Fruit fly (Drosophila melanogaster) whole organism, embryonic: ENCODE data around the gene Tango2.

ENCODE experiments used
- CG10462 ChIP-seq: fragments of 200-800 bp; sonication (Bioruptor generic); optimal IDR thresholded peaks from 2 replicates; lab custom pipeline; 2016; ENCODE audit warnings: missing biosample characterization, missing genetic modification characterization
- CG10543 ChIP-seq: fragments of 200-800 bp; sonication (Bioruptor generic); optimal IDR thresholded peaks from 3 replicates; lab custom pipeline; 2017; ENCODE audit warnings: missing biosample characterization, mild to moderate bottlenecking, missing genetic modification characterization, moderate library complexity
- CG11695 ChIP-seq: fragments of 200-800 bp; sonication (Bioruptor generic); IDR thresholded peaks from 3 replicates; pipeline ENCODE4 v1.3.6; 2022; ENCODE audit warnings: missing biosample characterization, missing genetic modification characterization
- CG12071 ChIP-seq: fragments of 200-800 bp; sonication (Bioruptor generic); optimal IDR thresholded peaks from 3 replicates; lab custom pipeline; 2018; ENCODE audit warnings: missing biosample characterization, mild to moderate bottlenecking, missing genetic modification characterization
- CG12104 ChIP-seq: fragments of 200-800 bp; sonication (Bioruptor generic); optimal IDR thresholded peaks from 3 replicates; lab custom pipeline; 2016; ENCODE audit warnings: missing biosample characterization, missing genetic modification characterization
- CG12219 ChIP-seq: fragments of 200-800 bp; sonication (Bioruptor generic); optimal IDR thresholded peaks from 3 replicates; lab custom pipeline; 2018; ENCODE audit warnings: missing biosample characterization, mild to moderate bottlenecking, missing genetic modification characterization
- CG1233 ChIP-seq: fragments of 200-800 bp; sonication (Bioruptor generic); optimal IDR thresholded peaks from 4 replicates; lab custom pipeline; 2018; ENCODE audit warnings: missing biosample characterization, mild to moderate bottlenecking, missing genetic modification characterization
- CG12744 ChIP-seq: fragments of 200-800 bp; sonication (Bioruptor generic); optimal IDR thresholded peaks from 2 replicates; lab custom pipeline; 2016; ENCODE audit warnings: missing biosample characterization, missing genetic modification characterization
- CG13287 ChIP-seq: fragments of 200-800 bp; sonication (Bioruptor generic); IDR thresholded peaks from 2 replicates; pipeline ENCODE4 v1.3.6; 2022; ENCODE audit warnings: missing biosample characterization, missing genetic modification characterization; ENCODE audit not compliant: partially characterized antibody
- CG13296 ChIP-seq: fragments of 200-800 bp; sonication (Bioruptor generic); optimal IDR thresholded peaks from 3 replicates; lab custom pipeline; 2018; ENCODE audit warnings: missing biosample characterization, mild to moderate bottlenecking, missing genetic modification characterization
- CG15073 ChIP-seq: fragments of 200-800 bp; sonication (Bioruptor generic); optimal IDR thresholded peaks from 2 replicates; lab custom pipeline; 2016; ENCODE audit warnings: missing biosample characterization, missing genetic modification characterization
- CG1647 ChIP-seq: fragments of 200-800 bp; sonication (Bioruptor generic); optimal IDR thresholded peaks from 3 replicates; lab custom pipeline; 2016; ENCODE audit warnings: missing biosample characterization, missing genetic modification characterization
- CG16813 ChIP-seq: fragments of 200-800 bp; sonication (Bioruptor generic); IDR thresholded peaks from 3 replicates; pipeline ENCODE4 v1.3.6; 2022; ENCODE audit warnings: missing biosample characterization, missing genetic modification characterization; ENCODE audit not compliant: partially characterized antibody
- CG17912 ChIP-seq: fragments of 200-800 bp; sonication (Bioruptor generic); optimal IDR thresholded peaks from 2 replicates; lab custom pipeline; 2018; ENCODE audit warnings: missing biosample characterization, mild to moderate bottlenecking, missing genetic modification characterization
- CG2875 ChIP-seq: fragments of 200-800 bp; sonication (Bioruptor generic); optimal IDR thresholded peaks from 2 replicates; lab custom pipeline; 2017; ENCODE audit warnings: missing biosample characterization, mild to moderate bottlenecking, missing genetic modification characterization, missing genetic modification reagents
- CG30020 ChIP-seq: fragments of 200-800 bp; optimal IDR thresholded peaks from 2 replicates; lab custom pipeline; 2019; ENCODE audit warnings: missing biosample characterization, mild to moderate bottlenecking, missing genetic modification characterization, moderate library complexity
- CG30403 ChIP-seq: fragments of 200-800 bp; sonication (Bioruptor generic); optimal IDR thresholded peaks from 3 replicates; lab custom pipeline; 2016; ENCODE audit warnings: missing biosample characterization, missing genetic modification characterization
- CG32532 ChIP-seq: fragments of 200-800 bp; sonication (Bioruptor generic); IDR thresholded peaks from 2 replicates; pipeline ENCODE4 v1.3.6; 2022; ENCODE audit warnings: missing biosample characterization, missing genetic modification characterization
- CG3995 ChIP-seq: fragments of 200-800 bp; sonication (Bioruptor generic); optimal IDR thresholded peaks from 3 replicates; lab custom pipeline; 2016; ENCODE audit warnings: missing biosample characterization, missing genetic modification characterization
- CG4854 ChIP-seq: fragments of 200-800 bp; sonication (Bioruptor generic); optimal IDR thresholded peaks from 2 replicates; lab custom pipeline; 2016; ENCODE audit warnings: missing biosample characterization, missing genetic modification characterization, inconsistent platforms
- CG9437 ChIP-seq: fragments of 200-800 bp; sonication (Bioruptor generic); optimal IDR thresholded peaks from 2 replicates; lab custom pipeline; 2018; ENCODE audit warnings: missing biosample characterization, mild to moderate bottlenecking, missing genetic modification characterization
- Dbx ChIP-seq: fragments of 200-800 bp; sonication (Bioruptor generic); IDR thresholded peaks from 3 replicates; pipeline ENCODE4 v1.3.6; 2022; ENCODE audit warnings: missing biosample characterization, missing genetic modification characterization
- Deaf1 ChIP-seq: fragments of 200-800 bp; optimal IDR thresholded peaks from 3 replicates; lab custom pipeline; 2019; ENCODE audit warnings: missing biosample characterization, mild to moderate bottlenecking, missing genetic modification characterization, moderate library complexity
- Dip3 ChIP-seq: fragments of 200-800 bp; sonication (Bioruptor generic); optimal IDR thresholded peaks from 3 replicates; lab custom pipeline; 2016; ENCODE audit warnings: missing biosample characterization, missing genetic modification characterization
- Hey ChIP-seq: fragments of 200-800 bp; sonication (Bioruptor generic); optimal IDR thresholded peaks from 3 replicates; lab custom pipeline; 2018; ENCODE audit warnings: missing biosample characterization, mild to moderate bottlenecking, missing genetic modification characterization
- MBD-R2 ChIP-seq: fragments of 200-800 bp; sonication (Bioruptor generic); IDR thresholded peaks from 2 replicates; pipeline ENCODE4 v1.3.6; 2022; ENCODE audit warnings: missing biosample characterization, missing genetic modification characterization
- NFAT ChIP-seq: fragments of 200-800 bp; sonication (Bioruptor generic); IDR thresholded peaks from 2 replicates; pipeline ENCODE4 v1.3.6; 2022; ENCODE audit warnings: missing biosample characterization, missing genetic modification characterization
- Oaz ChIP-seq: fragments of 200-800 bp; sonication (Bioruptor generic); IDR thresholded peaks from 2 replicates; pipeline ENCODE4 v1.3.6; 2022; ENCODE audit warnings: missing biosample characterization, missing genetic modification characterization
- Oli ChIP-seq: fragments of 200-800 bp; sonication (Bioruptor generic); optimal IDR thresholded peaks from 2 replicates; lab custom pipeline; 2018; ENCODE audit warnings: missing biosample characterization, mild to moderate bottlenecking, missing genetic modification characterization, moderate library complexity
- Optix ChIP-seq: fragments of 200-800 bp; sonication (Bioruptor generic); IDR thresholded peaks from 3 replicates; pipeline ENCODE4 v1.3.6; 2022; ENCODE audit warnings: missing biosample characterization, missing genetic modification characterization
- PHDP ChIP-seq: fragments of 200-800 bp; sonication (Bioruptor generic); optimal IDR thresholded peaks from 3 replicates; lab custom pipeline; 2018; ENCODE audit warnings: missing biosample characterization, mild to moderate bottlenecking, missing genetic modification characterization, moderate library complexity
- Pdp1 ChIP-seq, 2 experiments: fragments of 200-800 bp; sonication (Bioruptor generic); optimal IDR thresholded peaks; 3 replicates each; lab custom pipeline; 2016; ENCODE audit warnings: missing biosample characterization in 2 of 2, missing genetic modification characterization in 2 of 2, mild to moderate bottlenecking in 1 of 2, moderate library complexity in 1 of 2
- Sox100B ChIP-seq: fragments of 200-800 bp; sonication (Bioruptor generic); optimal IDR thresholded peaks from 3 replicates; lab custom pipeline; 2018; ENCODE audit warnings: missing biosample characterization, mild to moderate bottlenecking, missing genetic modification characterization
- Spps ChIP-seq: fragments of 200-800 bp; sonication (Bioruptor generic); optimal IDR thresholded peaks from 2 replicates; lab custom pipeline; 2018; ENCODE audit warnings: missing biosample characterization, mild to moderate bottlenecking, missing genetic modification characterization
- Tbp ChIP-seq: fragments of >200 bp; optimal IDR thresholded peaks from 2 replicates; lab custom pipeline; 2018; ENCODE audit warnings: missing biosample characterization, missing genetic modification characterization
- Xbp1 ChIP-seq: fragments of 200-800 bp; sonication (Bioruptor generic); optimal IDR thresholded peaks from 3 replicates; lab custom pipeline; 2016; ENCODE audit warnings: missing biosample characterization, mild to moderate bottlenecking, missing genetic modification characterization
- disco-r ChIP-seq: fragments of 200-800 bp; sonication (Bioruptor generic); optimal IDR thresholded peaks from 2 replicates; lab custom pipeline; 2016; ENCODE audit warnings: missing biosample characterization, missing genetic modification characterization
- gcm ChIP-seq: fragments of 200-800 bp; sonication (Bioruptor generic); optimal IDR thresholded peaks from 2 replicates; lab custom pipeline; 2019; ENCODE audit warnings: missing biosample characterization, mild to moderate bottlenecking, missing genetic modification characterization, moderate library complexity
- gfzf ChIP-seq: fragments of 200-800 bp; sonication (Bioruptor generic); optimal IDR thresholded peaks from 2 replicates; lab custom pipeline; 2016; ENCODE audit warnings: missing biosample characterization, mild to moderate bottlenecking, missing genetic modification characterization, moderate library complexity
- grn ChIP-seq: fragments of 200-800 bp; sonication (Bioruptor generic); optimal IDR thresholded peaks from 3 replicates; lab custom pipeline; 2017; ENCODE audit warnings: missing biosample characterization, missing genetic modification characterization
- kah ChIP-seq: fragments of 200-800 bp; sonication (Bioruptor generic); optimal IDR thresholded peaks from 2 replicates; lab custom pipeline; 2018; ENCODE audit warnings: missing biosample characterization, mild to moderate bottlenecking, missing genetic modification characterization
- lilli ChIP-seq: fragments of 200-800 bp; sonication (Bioruptor generic); optimal IDR thresholded peaks from 3 replicates; lab custom pipeline; 2016; ENCODE audit warnings: missing biosample characterization, missing genetic modification characterization
- pnt ChIP-seq: fragments of 200-800 bp; sonication (Bioruptor generic); optimal IDR thresholded peaks from 3 replicates; lab custom pipeline; 2016; ENCODE audit warnings: missing biosample characterization, missing genetic modification characterization
- row ChIP-seq: fragments of 200-800 bp; sonication (Bioruptor generic); IDR thresholded peaks from 3 replicates; pipeline ENCODE4 v1.3.6; 2022; ENCODE audit warnings: missing biosample characterization, missing genetic modification characterization
- schlank ChIP-seq: fragments of 200-800 bp; sonication (Bioruptor generic); optimal IDR thresholded peaks from 2 replicates; lab custom pipeline; 2018; ENCODE audit warnings: missing biosample characterization, mild to moderate bottlenecking, missing genetic modification characterization
- sisA ChIP-seq: fragments of 200-800 bp; sonication (Bioruptor generic); IDR thresholded peaks from 2 replicates; pipeline ENCODE4 v1.3.6; 2022; ENCODE audit warnings: missing biosample characterization, missing genetic modification characterization
- sna ChIP-seq: fragments of 200-800 bp; sonication (Bioruptor generic); IDR thresholded peaks from 2 replicates; pipeline ENCODE4 v1.3.6; 2022; ENCODE audit warnings: missing biosample characterization, missing genetic modification characterization; ENCODE audit not compliant: partially characterized antibody
- tup ChIP-seq: fragments of 200-800 bp; sonication (Bioruptor generic); optimal IDR thresholded peaks from 2 replicates; lab custom pipeline; 2016; ENCODE audit warnings: missing biosample characterization, mild to moderate bottlenecking, missing genetic modification characterization, moderate library complexity
- tx ChIP-seq: fragments of 200-800 bp; sonication (Bioruptor generic); optimal IDR thresholded peaks from 2 replicates; lab custom pipeline; 2016; ENCODE audit warnings: missing biosample characterization, missing genetic modification characterization
- wek ChIP-seq: fragments of 200-800 bp; sonication (Bioruptor generic); optimal IDR thresholded peaks from 3 replicates; lab custom pipeline; 2018; ENCODE audit warnings: missing biosample characterization, mild to moderate bottlenecking, missing genetic modification characterization, moderate library complexity
- zf30C ChIP-seq: fragments of 200-800 bp; sonication (Bioruptor generic); optimal IDR thresholded peaks from 3 replicates; lab custom pipeline; 2018; ENCODE audit warnings: missing biosample characterization, mild to moderate bottlenecking, missing genetic modification characterization

Gene Tango2

dm6 chrX:13605942-13606491, 10.8 kb upstream of the Tango2 start (continued):
- TF ChIP-seq CG3995 (GFP tag; lab: Kevin White, UChicago) (peak; percentile 87), CG13287 (GFP tag; lab: Robert Waterston, UW) (peak; percentile 84), CG1233 (no peak), CG10462 (no peak), row (GFP tag; lab: Robert Waterston, UW) (no peak), tx (GFP tag; lab: Kevin White, UChicago) (no peak), Hey (tag; lab: Kevin White, UChicago) (no peak), CG17912 (GFP tag; lab: Kevin White, UChicago) (no peak), Oli (tag; lab: Kevin White, UChicago) (no peak), Oaz (GFP tag; lab: Robert Waterston, UW) (no peak), MBD-R2 (GFP tag; lab: Robert Waterston, UW) (peak; percentile 35; the same call in 1 of the 2 replicates), tup (GFP tag; lab: Kevin White, UChicago) (no peak), zf30C (GFP tag; lab: Kevin White, UChicago) (no peak), sna (GFP tag; lab: Robert Waterston, UW) (no peak), CG10543 (GFP tag; lab: Kevin White, UChicago) (no peak), PHDP (tag; lab: Kevin White, UChicago) (no peak), Dbx (GFP tag; lab: Robert Waterston, UW) (no peak), pnt (GFP tag; lab: Kevin White, UChicago) (no peak), Spps (no peak), NFAT (GFP tag; lab: Robert Waterston, UW) (no peak), CG12104 (GFP tag; lab: Kevin White, UChicago) (no peak), Tbp (GFP tag; lab: Kevin White, UChicago) (no peak), schlank (tag; lab: Kevin White, UChicago) (no peak), CG2875 (GFP tag; lab: Kevin White, UChicago) (no peak), sisA (GFP tag; lab: Robert Waterston, UW) (no peak), Deaf1 (no peak), CG30403 (GFP tag; lab: Kevin White, UChicago) (no peak), grn (no peak), Optix (GFP tag; lab: Robert Waterston, UW) (no peak), wek (GFP tag; lab: Kevin White, UChicago) (no peak), CG12219 (GFP tag; lab: Kevin White, UChicago) (no peak), CG9437 (no peak), CG15073 (no peak), CG30020 (no peak), Dip3 (GFP tag; lab: Kevin White, UChicago) (no peak), Sox100B (GFP tag; lab: Kevin White, UChicago) (no peak), CG12744 (GFP tag; lab: Kevin White, UChicago) (no peak), gcm (GFP tag; lab: Kevin White, UChicago) (no peak), CG13296 (GFP tag; lab: Kevin White, UChicago) (no peak), CG1647 (no peak), CG4854 (GFP tag; lab: Kevin White, UChicago) (no peak), CG32532 (GFP tag; lab: Robert Waterston, UW) (no peak), Pdp1 (GFP tag; optimal IDR thresholded peaks at IDR 0.05; lab: Kevin White, UChicago) (no peak), Xbp1 (GFP tag; lab: Kevin White, UChicago) (no peak), CG11695 (GFP tag; lab: Robert Waterston, UW) (no peak), gfzf (GFP tag; lab: Kevin White, UChicago) (peak; percentile 45), CG16813 (GFP tag; lab: Robert Waterston, UW) (peak; percentile 60), lilli (GFP tag; lab: Kevin White, UChicago) (no peak), kah (GFP tag; lab: Kevin White, UChicago) (no peak), CG12071 (GFP tag; lab: Kevin White, UChicago) (no peak), disco-r (GFP tag; lab: Kevin White, UChicago) (no peak)
